Worm (Caenorhabditis elegans) whole organism, late embryonic: ENCODE measurements around the gene T07F10.3.

Experiments
- ahr-1 ChIP-seq: sonication (generic microtip); optimal IDR thresholded peaks from 2 replicates; lab custom pipeline; 2016; ENCODE audit warnings: missing genetic modification characterization, missing compliant biosample characterization
- ceh-18 ChIP-seq: sonication (generic microtip); optimal IDR thresholded peaks from 2 replicates; lab custom pipeline; 2016; ENCODE audit warnings: missing genetic modification characterization, missing compliant biosample characterization
- ceh-22 ChIP-seq: sonication (generic microtip); optimal IDR thresholded peaks from 2 replicates; lab custom pipeline; 2017; ENCODE audit warnings: missing biosample characterization, missing genetic modification characterization
- ceh-24 ChIP-seq: sonication (generic microtip); optimal IDR thresholded peaks from 2 replicates; lab custom pipeline; 2016; ENCODE audit warnings: mild to moderate bottlenecking, missing genetic modification characterization, missing compliant biosample characterization
- ceh-31 ChIP-seq: sonication (generic microtip); optimal IDR thresholded peaks from 2 replicates; lab custom pipeline; 2016; ENCODE audit warnings: missing genetic modification characterization, missing compliant biosample characterization
- ceh-45 ChIP-seq: fragments of 200-800 bp; sonication (Bioruptor generic); IDR thresholded peaks from 2 replicates; pipeline ENCODE4 v1.3.6; 2022; ENCODE audit warnings: missing genetic modification reagents, missing genetic modification characterization, missing compliant biosample characterization
- ceh-6 ChIP-seq: fragments of 200-800 bp; sonication (Bioruptor generic); optimal IDR thresholded peaks from 2 replicates; lab custom pipeline; 2018; ENCODE audit warnings: mild to moderate bottlenecking, missing genetic modification characterization, missing compliant biosample characterization
- ceh-9 ChIP-seq: sonication (generic microtip); optimal IDR thresholded peaks from 2 replicates; lab custom pipeline; 2016; ENCODE audit warnings: mild to moderate bottlenecking, missing genetic modification characterization, inconsistent platforms, missing compliant biosample characterization
- che-1 ChIP-seq: sonication (generic microtip); optimal IDR thresholded peaks from 2 replicates; lab custom pipeline; 2016; ENCODE audit warnings: mild to moderate bottlenecking, missing genetic modification characterization, missing compliant biosample characterization
- dve-1 ChIP-seq: sonication (generic microtip); optimal IDR thresholded peaks from 2 replicates; lab custom pipeline; 2017; ENCODE audit warnings: antibody characterized with exemption, mild to moderate bottlenecking, missing genetic modification characterization, missing compliant biosample characterization
- elt-2 ChIP-seq: sonication (generic microtip); optimal IDR thresholded peaks from 2 replicates; lab custom pipeline; 2016; ENCODE audit warnings: missing genetic modification reagents, missing genetic modification characterization, missing compliant biosample characterization
- elt-4 ChIP-seq: sonication (generic microtip); optimal IDR thresholded peaks from 2 replicates; lab custom pipeline; 2016; ENCODE audit warnings: missing genetic modification characterization, missing compliant biosample characterization
- ets-4 ChIP-seq: sonication (generic microtip); optimal IDR thresholded peaks from 2 replicates; lab custom pipeline; 2016; ENCODE audit warnings: missing genetic modification characterization, missing compliant biosample characterization
- fkh-10 ChIP-seq: fragments of 150-350 bp; optimal IDR thresholded peaks from 2 replicates; lab custom pipeline; 2014; ENCODE audit warnings: missing biosample characterization, missing genetic modification reagents, missing genetic modification characterization
- hlh-15 ChIP-seq: sonication (generic microtip); optimal IDR thresholded peaks from 2 replicates; lab custom pipeline; 2016; ENCODE audit warnings: missing genetic modification characterization, missing compliant biosample characterization
- hlh-6 ChIP-seq: sonication (generic microtip); optimal IDR thresholded peaks from 2 replicates; lab custom pipeline; 2016; ENCODE audit warnings: missing genotype, missing genetic modification characterization, missing compliant biosample characterization
- lin-11 ChIP-seq: fragments of 200-800 bp; sonication (Bioruptor generic); optimal IDR thresholded peaks from 2 replicates; lab custom pipeline; 2018; ENCODE audit warnings: mild to moderate bottlenecking, missing genetic modification characterization, missing compliant biosample characterization
- madf-2 ChIP-seq: sonication (generic microtip); optimal IDR thresholded peaks from 2 replicates; lab custom pipeline; 2017; ENCODE audit warnings: missing genetic modification characterization, missing compliant biosample characterization
- mec-3 ChIP-seq: sonication (generic microtip); optimal IDR thresholded peaks from 2 replicates; lab custom pipeline; 2016; ENCODE audit warnings: borderline replicate concordance, missing genetic modification characterization, missing compliant biosample characterization
- nfya-1 ChIP-seq: sonication (generic microtip); optimal IDR thresholded peaks from 2 replicates; lab custom pipeline; 2017; ENCODE audit warnings: missing genetic modification characterization, mild to moderate bottlenecking, missing compliant biosample characterization, antibody characterized with exemption, moderate library complexity
- nhr-11 ChIP-seq: fragments of 150-350 bp; optimal IDR thresholded peaks from 2 replicates; lab custom pipeline; 2014; ENCODE audit warnings: missing biosample characterization, missing genetic modification characterization
- nhr-232 ChIP-seq: sonication (generic microtip); optimal IDR thresholded peaks from 2 replicates; lab custom pipeline; 2016; ENCODE audit warnings: missing genetic modification characterization, missing compliant biosample characterization
- npax-4 ChIP-seq: sonication (generic microtip); optimal IDR thresholded peaks from 2 replicates; lab custom pipeline; 2016; ENCODE audit warnings: missing genetic modification characterization, missing compliant biosample characterization
- odd-2 ChIP-seq: sonication (generic microtip); optimal IDR thresholded peaks from 2 replicates; lab custom pipeline; 2017; ENCODE audit warnings: antibody characterized with exemption, mild to moderate bottlenecking, missing genetic modification characterization, missing compliant biosample characterization
- pag-3 ChIP-seq: sonication (generic microtip); optimal IDR thresholded peaks from 2 replicates; lab custom pipeline; 2016; ENCODE audit warnings: missing compliant biosample characterization, missing genetic modification characterization, borderline replicate concordance
- pat-9 ChIP-seq: fragments of 200-800 bp; sonication (Bioruptor generic); optimal IDR thresholded peaks from 2 replicates; lab custom pipeline; 2018; ENCODE audit warnings: mild to moderate bottlenecking, missing genetic modification characterization, moderate library complexity, missing compliant biosample characterization
- pax-1 ChIP-seq: fragments of 150-350 bp; optimal IDR thresholded peaks from 2 replicates; lab custom pipeline; 2014; ENCODE audit warnings: missing biosample characterization, missing genetic modification characterization
- pros-1 ChIP-seq: fragments of 150-350 bp; optimal IDR thresholded peaks from 2 replicates; lab custom pipeline; 2014; ENCODE audit warnings: missing biosample characterization, missing genetic modification reagents, missing genetic modification characterization
- ref-2 ChIP-seq: sonication (generic microtip); optimal IDR thresholded peaks from 2 replicates; lab custom pipeline; 2016; ENCODE audit warnings: missing genetic modification characterization, missing compliant biosample characterization
- sdc-2 ChIP-seq: sonication (generic microtip); optimal IDR thresholded peaks from 2 replicates; lab custom pipeline; 2016; ENCODE audit warnings: missing genotype, missing genetic modification characterization, missing compliant biosample characterization
- sox-2 ChIP-seq: fragments of 200-800 bp; sonication (Bioruptor generic); IDR thresholded peaks from 2 replicates; pipeline ENCODE4 v1.3.6; 2022; ENCODE audit warnings: missing genetic modification reagents, missing genetic modification characterization, missing compliant biosample characterization
- sox-4 ChIP-seq: sonication (generic microtip); optimal IDR thresholded peaks from 2 replicates; lab custom pipeline; 2017; ENCODE audit warnings: mild to moderate bottlenecking, missing genetic modification characterization, inconsistent platforms, missing compliant biosample characterization
- syd-9 ChIP-seq: sonication (generic microtip); optimal IDR thresholded peaks from 2 replicates; lab custom pipeline; 2016; ENCODE audit warnings: mild to moderate bottlenecking, missing genetic modification characterization, moderate library complexity, missing compliant biosample characterization
- tbx-2 ChIP-seq: sonication (generic microtip); optimal IDR thresholded peaks from 2 replicates; lab custom pipeline; 2016; ENCODE audit warnings: missing genetic modification characterization, missing compliant biosample characterization
- unc-3 ChIP-seq, 2 experiments: fragments of 200-800 bp in 1 of 2; sonication (Bioruptor generic) in 1 of 2; sonication (generic microtip) in 1 of 2; conservative IDR thresholded peaks in 1 of 2; optimal IDR thresholded peaks in 1 of 2; 2 replicates each; pipeline versions ENCODE4 v1.3.6 to Lab custom; 2016 to 2022; ENCODE audit warnings: missing compliant biosample characterization in 2 of 2, missing genetic modification characterization in 2 of 2, missing genetic modification reagents in 1 of 2
- unc-42 ChIP-seq: sonication (generic microtip); optimal IDR thresholded peaks from 2 replicates; lab custom pipeline; 2016; ENCODE audit warnings: missing genotype, missing genetic modification characterization, missing compliant biosample characterization
- unc-55 ChIP-seq: sonication (generic microtip); optimal IDR thresholded peaks from 2 replicates; lab custom pipeline; 2017; ENCODE audit warnings: missing biosample characterization, missing genetic modification reagents, missing genetic modification characterization
- unc-86 ChIP-seq: sonication (generic microtip); optimal IDR thresholded peaks from 2 replicates; lab custom pipeline; 2016; ENCODE audit warnings: missing genetic modification characterization, missing compliant biosample characterization

T07F10.3 gene

DNA sequence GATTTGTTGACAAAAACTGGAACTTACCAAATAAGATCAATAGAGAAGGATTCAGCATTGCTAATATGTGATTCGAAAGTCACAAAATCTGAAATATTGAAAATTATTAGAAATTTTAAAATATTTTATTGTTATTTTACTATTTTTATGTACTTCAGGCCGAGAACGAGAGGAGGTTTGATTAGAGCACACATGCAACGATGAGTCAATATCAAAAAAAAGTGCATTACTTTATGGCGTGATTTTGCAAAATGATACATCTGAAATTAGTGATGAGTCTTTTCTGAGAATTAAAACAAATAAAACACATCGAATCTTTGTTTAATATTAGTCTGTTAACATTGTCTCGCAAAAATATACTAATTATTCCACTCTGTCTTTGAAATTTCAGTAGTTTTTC lies 25.1 kb downstream of the T07F10.3 start:
- TF ChIP-seq ceh-24 (no peak), ceh-18 (no peak), fkh-10 (GFP tag; lab: Kevin White, UChicago) (no peak), unc-86 (no peak), sox-2 (GFP tag; lab: Robert Waterston, UW) (no peak), sdc-2 (no peak)

DNA sequence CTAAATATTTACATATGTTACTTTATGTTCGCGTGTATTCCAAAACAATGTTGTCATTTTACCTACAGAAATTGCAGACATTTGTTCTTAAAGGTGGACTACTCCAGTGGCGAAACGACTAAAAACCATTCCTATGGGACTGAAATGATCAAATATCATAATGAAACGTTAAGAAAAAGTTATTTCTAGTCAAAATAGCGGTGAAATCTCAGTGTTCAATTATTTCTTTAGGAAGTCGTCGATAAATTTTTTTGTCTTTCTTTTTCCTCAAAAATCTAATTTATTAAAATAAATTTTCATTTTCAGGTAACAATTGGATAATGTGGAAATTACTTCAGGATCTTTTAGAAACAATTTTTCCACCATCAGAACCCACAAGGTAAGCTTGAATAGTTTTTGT lies 34.5 kb downstream of the T07F10.3 start, which contains the start of gene C44H9.4:
TSS of gene C44H9.4 (plus strand) at position 301 of the 400 bp plus-strand sequence.
- TF ChIP-seq npax-4 (tag; lab: Kevin White, UChicago), result no peak
- TF ChIP-seq hlh-15 (tag; lab: Kevin White, UChicago), result no peak
- TF ChIP-seq lin-11 (tag; lab: Kevin White, UChicago), result no peak
- no peak for TF ChIP-seq tbx-2 (tag; lab: Kevin White, UChicago)
- no peak for TF ChIP-seq ref-2 (tag; lab: Kevin White, UChicago)
- no peak for TF ChIP-seq ceh-9 (tag; lab: Kevin White, UChicago)
- no peak for TF ChIP-seq sox-4
- no peak for TF ChIP-seq madf-2 (tag; lab: Kevin White, UChicago)
- TF ChIP-seq ceh-45 (GFP tag; lab: Robert Waterston, UW), result no peak
- TF ChIP-seq elt-4 (tag; lab: Kevin White, UChicago), result no peak
- TF ChIP-seq ceh-6 (GFP tag; lab: Kevin White, UChicago), result no peak

DNA sequence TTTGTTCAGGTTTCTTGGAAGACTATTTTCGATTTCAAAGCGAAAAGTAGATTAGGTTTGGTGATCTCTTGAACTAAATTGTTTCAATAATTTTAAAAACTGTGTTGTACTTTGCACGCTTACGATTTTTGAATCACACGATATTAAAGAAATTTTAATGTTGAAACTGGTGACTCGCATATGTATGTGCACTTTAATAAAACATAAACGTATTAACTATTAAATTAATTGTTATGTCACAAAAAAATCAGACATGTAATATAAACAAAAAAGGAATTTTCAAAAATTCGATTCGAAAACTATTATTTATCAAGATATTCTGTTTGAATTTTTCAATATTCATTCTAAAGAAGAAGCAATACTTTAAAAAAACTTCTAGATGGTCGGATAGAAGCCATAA lies 42.6 kb downstream of the T07F10.3 start, which contains the start of gene ugt-15:
TSS of gene ugt-15 (plus strand) at position 301 of the 400 bp plus-strand sequence.
- TF ChIP-seq ceh-6 (GFP tag; lab: Kevin White, UChicago) (no peak), nhr-232 (tag; lab: Kevin White, UChicago) (no peak), nfya-1 (tag; lab: Kevin White, UChicago) (no peak), ets-4 (tag; lab: Kevin White, UChicago) (no peak), ceh-24 (no peak), pax-1 (tag; lab: Kevin White, UChicago) (no peak), hlh-6 (no peak), ceh-31 (tag; lab: Kevin White, UChicago) (no peak), hlh-15 (tag; lab: Kevin White, UChicago) (no peak), che-1 (no peak), ahr-1 (tag; lab: Kevin White, UChicago) (no peak), ceh-18 (no peak), mec-3 (tag; lab: Kevin White, UChicago) (no peak), nhr-11 (tag; lab: Kevin White, UChicago) (no peak)

ce11 chrV:12824777-12825176 lies 45.1 kb downstream of the T07F10.3 start, which contains the start of gene ugt-16:
TSS of gene ugt-16 (plus strand) at chrV:12825024.
- peak; percentile 1 for TF ChIP-seq elt-2
- TF ChIP-seq tbx-2 (tag; lab: Kevin White, UChicago), result no peak
- TF ChIP-seq ets-4 (tag; lab: Kevin White, UChicago), result no peak

ce11 chrV:12822065-12822464 lies 47.8 kb downstream of the T07F10.3 start:
- TF ChIP-seq unc-42 (no peak), elt-2 (peak; percentile 61)

ce11 chrV:12819792-12820453 lies 49.9 kb downstream of the T07F10.3 start, which contains the start of the genes ZC443.4 and ugt-18:
TSS of gene ZC443.4 (minus strand) at chrV:12819886.
TSS of gene ugt-18 (plus strand) at chrV:12820260.
- TF ChIP-seq pros-1 (no peak), ceh-22 (tag; lab: Kevin White, UChicago) (no peak), pag-3 (no peak), syd-9 (no peak), unc-3 (GFP tag; conservative IDR thresholded peaks at IDR 0.05; lab: Robert Waterston, UW) (no peak), unc-3 (tag; optimal IDR thresholded peaks at IDR 0.05; lab: Kevin White, UChicago) (no peak), pax-1 (tag; lab: Kevin White, UChicago) (no peak), nhr-11 (tag; lab: Kevin White, UChicago) (no peak), unc-55 (no peak), pat-9 (tag; lab: Kevin White, UChicago) (no peak), odd-2 (tag; lab: Kevin White, UChicago) (no peak), dve-1 (tag; lab: Kevin White, UChicago) (no peak), ceh-6 (GFP tag; lab: Kevin White, UChicago) (no peak), ceh-18 (no peak), ahr-1 (tag; lab: Kevin White, UChicago) (no peak), ets-4 (tag; lab: Kevin White, UChicago) (no peak), sox-2 (GFP tag; lab: Robert Waterston, UW) (no peak)
